Worm (Caenorhabditis elegans) whole organism, late embryonic: ENCODE data around the gene srd-51.

Source experiments
- C38D4.7 ChIP-seq: fragments of 200-800 bp; sonication (Bioruptor generic); optimal IDR thresholded peaks from 2 replicates; lab custom pipeline; 2018; ENCODE audit warnings: mild to moderate bottlenecking, missing genetic modification characterization, moderate library complexity, missing compliant biosample characterization
- F13H6.1 ChIP-seq: sonication (generic microtip); optimal IDR thresholded peaks from 2 replicates; lab custom pipeline; 2016; ENCODE audit warnings: missing genetic modification characterization, missing compliant biosample characterization
- ceh-9 ChIP-seq: sonication (generic microtip); optimal IDR thresholded peaks from 2 replicates; lab custom pipeline; 2016; ENCODE audit warnings: mild to moderate bottlenecking, missing genetic modification characterization, inconsistent platforms, missing compliant biosample characterization
- dmd-4 ChIP-seq: sonication (generic microtip); optimal IDR thresholded peaks from 2 replicates; lab custom pipeline; 2016; ENCODE audit warnings: borderline replicate concordance, missing genetic modification characterization, missing compliant biosample characterization
- fax-1 ChIP-seq: sonication (generic microtip); optimal IDR thresholded peaks from 2 replicates; lab custom pipeline; 2016; ENCODE audit warnings: missing genotype, missing genetic modification characterization, missing compliant biosample characterization
- fkh-10 ChIP-seq: fragments of 150-350 bp; optimal IDR thresholded peaks from 2 replicates; lab custom pipeline; 2014; ENCODE audit warnings: missing biosample characterization, missing genetic modification reagents, missing genetic modification characterization
- mec-3 ChIP-seq: sonication (generic microtip); optimal IDR thresholded peaks from 2 replicates; lab custom pipeline; 2016; ENCODE audit warnings: borderline replicate concordance, missing genetic modification characterization, missing compliant biosample characterization
- odd-2 ChIP-seq: sonication (generic microtip); optimal IDR thresholded peaks from 2 replicates; lab custom pipeline; 2017; ENCODE audit warnings: antibody characterized with exemption, mild to moderate bottlenecking, missing genetic modification characterization, missing compliant biosample characterization
- pha-4 ChIP-seq: fragments of 150-350 bp; optimal IDR thresholded peaks from 2 replicates; lab custom pipeline; 2018; ENCODE audit warnings: missing biosample characterization, missing genetic modification reagents, missing genetic modification characterization
- pqm-1 ChIP-seq: sonication (generic microtip); optimal IDR thresholded peaks from 2 replicates; lab custom pipeline; 2016; ENCODE audit warnings: missing genetic modification characterization, missing compliant biosample characterization
- pros-1 ChIP-seq: fragments of 150-350 bp; optimal IDR thresholded peaks from 2 replicates; lab custom pipeline; 2014; ENCODE audit warnings: missing biosample characterization, missing genetic modification reagents, missing genetic modification characterization
- rnt-1 ChIP-seq: sonication (generic microtip); optimal IDR thresholded peaks from 2 replicates; lab custom pipeline; 2016; ENCODE audit warnings: missing genetic modification characterization, missing compliant biosample characterization

ce11 chrX:13525094-13525493, 40.4 kb upstream of the srd-51 start:
- no peak for TF ChIP-seq pha-4 (tag; lab: Kevin White, UChicago)
- TF ChIP-seq pqm-1 (tag; lab: Kevin White, UChicago): no peak
- TF ChIP-seq odd-2 (tag; lab: Kevin White, UChicago): no peak
- TF ChIP-seq mec-3: no peak
- no peak for TF ChIP-seq F13H6.1 (tag; lab: Kevin White, UChicago)
- no peak for TF ChIP-seq fax-1 (tag; lab: Kevin White, UChicago)
- TF ChIP-seq dmd-4: no peak
- TF ChIP-seq fkh-10 (GFP tag; lab: Kevin White, UChicago): no peak
- TF ChIP-seq rnt-1 (tag; lab: Kevin White, UChicago): no peak
- no peak for TF ChIP-seq pros-1 (tag; lab: Kevin White, UChicago)
- TF ChIP-seq ceh-9 (tag; lab: Kevin White, UChicago): no peak
- no peak for TF ChIP-seq C38D4.7 (GFP tag; lab: Kevin White, UChicago)
